Fruit fly (Drosophila melanogaster): ENCODE measurements around the gene CG6813.

CG6813 gene

DNA sequence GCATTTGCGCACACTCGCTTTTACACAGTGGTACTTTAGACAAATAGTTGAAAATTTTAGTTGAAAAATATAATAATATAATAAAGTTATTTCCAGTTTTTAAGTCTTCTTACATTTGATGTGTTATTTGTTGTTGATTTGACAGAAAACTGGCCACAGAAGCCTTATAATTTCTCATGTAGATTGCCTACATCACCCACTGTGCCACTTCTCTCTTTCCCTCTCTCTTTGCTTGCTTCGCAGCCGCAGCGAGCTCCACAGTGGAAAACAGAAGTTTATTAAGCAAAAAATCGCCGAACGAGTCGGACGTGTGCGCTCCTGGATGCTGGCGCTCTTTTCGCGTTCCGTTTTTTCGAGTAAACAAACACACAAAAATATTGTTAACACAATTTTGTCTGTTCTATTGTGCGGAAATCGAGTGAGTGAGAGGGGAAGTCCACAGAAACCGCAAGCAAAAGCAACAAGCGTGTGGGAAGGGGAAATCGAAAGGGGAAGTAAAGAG is 29.5 kb upstream of the CG6813 start, which contains the start of gene CG42327:
Gene CG42327, plus strand, starts transcription at position 277 of the 502 bp plus-strand sequence.
- TF ChIP-seq CG11695 (GFP tag; IDR thresholded peaks at IDR 0.05) (peak; percentile 95), lmd (GFP tag; IDR thresholded peaks at IDR 0.05) (peak; percentile 94), Bdp1 (GFP tag; optimal IDR thresholded peaks at IDR 0.05) (peak; percentile 83), Hr3 (GFP tag; optimal IDR thresholded peaks at IDR 0.05) (peak; percentile 92), croc (GFP tag; conservative IDR thresholded peaks at IDR 0.05) (peak; percentile 88), YL-1 (GFP tag; optimal IDR thresholded peaks at IDR 0.05) (peak; percentile 68), CG4328 (GFP tag; optimal IDR thresholded peaks at IDR 0.05) (peak; percentile 73), exex (tag; optimal IDR thresholded peaks at IDR 0.05) (peak; percentile 33), CG13287 (GFP tag; IDR thresholded peaks at IDR 0.05; ENCODE audit: partially characterized antibody) (peak; percentile 59), Camta (GFP tag; optimal IDR thresholded peaks at IDR 0.05) (peak; percentile 87), ato (GFP tag; IDR thresholded peaks at IDR 0.05; ENCODE audit: partially characterized antibody) (0 out of 2 replicates have a peak, but pooled peaks have one; percentile 26), Hr39 (optimal IDR thresholded peaks at IDR 0.05) (no peak), pb (GFP tag; optimal IDR thresholded peaks at IDR 0.05) (peak; percentile 67), Oaz (GFP tag; IDR thresholded peaks at IDR 0.05) (peak; percentile 86), so (GFP tag; IDR thresholded peaks at IDR 0.05) (peak; percentile 95), Gug (GFP tag; IDR thresholded peaks at IDR 0.05) (peak; percentile 90), tna (GFP tag; IDR thresholded peaks at IDR 0.05; ENCODE audit: partially characterized antibody) (peak; percentile 54; the same call in 1 of the 2 replicates), da (GFP tag; optimal IDR thresholded peaks at IDR 0.05) (peak; percentile 10), gt (GFP tag; IDR thresholded peaks at IDR 0.05) (peak; percentile 86), Mes4 (GFP tag; optimal IDR thresholded peaks at IDR 0.05) (peak; percentile 81), CG4854 (GFP tag; optimal IDR thresholded peaks at IDR 0.05) (peak; percentile 83), bigmax (GFP tag; optimal IDR thresholded peaks at IDR 0.05) (peak; percentile 24), CG32772 (GFP tag; IDR thresholded peaks at IDR 0.05) (peak; percentile 94), Ptx1 (GFP tag; IDR thresholded peaks at IDR 0.05) (peak; percentile 96), kni (GFP tag; optimal IDR thresholded peaks at IDR 0.05) (no peak), Bgb (GFP tag; IDR thresholded peaks at IDR 0.05; ENCODE audit: partially characterized antibody) (peak; percentile 50), CG13894 (tag; optimal IDR thresholded peaks at IDR 0.05) (peak; percentile 65), fd3F (GFP tag; optimal IDR thresholded peaks at IDR 0.05) (peak; percentile 70), tio (GFP tag; optimal IDR thresholded peaks at IDR 0.05) (peak; percentile 92), B-H1 (GFP tag; IDR thresholded peaks at IDR 0.05) (peak; percentile 94), Meics (GFP tag; optimal IDR thresholded peaks at IDR 0.05) (peak; percentile 90), tap (tag; optimal IDR thresholded peaks at IDR 0.05) (peak; percentile 93), ase (GFP tag; IDR thresholded peaks at IDR 0.05) (peak; percentile 97), repo (GFP tag; optimal IDR thresholded peaks at IDR 0.05) (peak; percentile 83), CG11504 (tag; optimal IDR thresholded peaks at IDR 0.05) (peak; percentile 94), CG6272 (GFP tag; IDR thresholded peaks at IDR 0.05) (peak; percentile 93), C15 (GFP tag; IDR thresholded peaks at IDR 0.05) (peak; percentile 86; the same call in 2 of the 3 replicates), CG17568 (GFP tag; optimal IDR thresholded peaks at IDR 0.05) (peak; percentile 92), CG7987 (GFP tag; optimal IDR thresholded peaks at IDR 0.05) (peak; percentile 76), CG3726 (GFP tag; IDR thresholded peaks at IDR 0.05) (peak; percentile 93), br (optimal IDR thresholded peaks at IDR 0.05) (no peak), CG16813 (GFP tag; IDR thresholded peaks at IDR 0.05; ENCODE audit: partially characterized antibody) (0 out of 3 replicates have a peak, but pooled peaks have one; percentile 23), lov (optimal IDR thresholded peaks at IDR 0.05) (no peak), lov (GFP tag; IDR thresholded peaks at IDR 0.05) (peak; percentile 96), Nf-YA (GFP tag; IDR thresholded peaks at IDR 0.05) (peak; percentile 96), CG11398 (GFP tag; optimal IDR thresholded peaks at IDR 0.05) (peak; percentile 16), CG3407 (GFP tag; optimal IDR thresholded peaks at IDR 0.05) (peak; percentile 95), hkb (optimal IDR thresholded peaks at IDR 0.05) (no peak), hkb (GFP tag; IDR thresholded peaks at IDR 0.05) (peak; percentile 98), zen2 (GFP tag; IDR thresholded peaks at IDR 0.05; ENCODE audit: partially characterized antibody) (no peak), CG3995 (GFP tag; optimal IDR thresholded peaks at IDR 0.05) (no peak), CG7786 (GFP tag; optimal IDR thresholded peaks at IDR 0.05) (peak; percentile 63)

Data from whole organism, embryonic.